Fruit fly (Drosophila melanogaster): Measurements from ENCODE around the gene CG6885.

The CG6885 gene

dm6 chr3L:18747953-18748756 is 3.9 kb downstream of the CG6885 start, which contains the start of the genes Nufip and Atg3 (continued):
- no peak for TF ChIP-seq dac (GFP tag; optimal IDR thresholded peaks at IDR 0.05)
- peak; percentile 45 for TF ChIP-seq Hr4 (GFP tag; optimal IDR thresholded peaks at IDR 0.05)
- TF ChIP-seq Sox14 (GFP tag; optimal IDR thresholded peaks at IDR 0.05): peak; percentile 56
- peak; percentile 23 for TF ChIP-seq cyc (GFP tag; optimal IDR thresholded peaks at IDR 0.05)
- TF ChIP-seq ss (GFP tag; optimal IDR thresholded peaks at IDR 0.05): no peak
- peak; percentile 46 for TF ChIP-seq CG3919 (GFP tag; optimal IDR thresholded peaks at IDR 0.05)
- peak; percentile 65; the same call in 2 of the 3 replicates for TF ChIP-seq CG6163 (GFP tag; IDR thresholded peaks at IDR 0.05)
- no peak for TF ChIP-seq CG8632 (GFP tag; optimal IDR thresholded peaks at IDR 0.05)
- TF ChIP-seq Eip93F (GFP tag; optimal IDR thresholded peaks at IDR 0.05): no peak

- TF ChIP-seq pdm3 (GFP tag; optimal IDR thresholded peaks at IDR 0.05): no peak
- TF ChIP-seq svp (GFP tag): peak; percentile 89
- no peak for TF ChIP-seq CG3919 (GFP tag; optimal IDR thresholded peaks at IDR 0.05)
Measured at dm6 chr3L:18749807-18750206, 5.5 kb downstream of the CG6885 start.

- peak; percentile 71 for TF ChIP-seq Eip75B (GFP tag; optimal IDR thresholded peaks at IDR 0.05)
- no peak for TF ChIP-seq OdsH (GFP tag; optimal IDR thresholded peaks at IDR 0.05)
- TF ChIP-seq Blimp-1 (GFP tag; optimal IDR thresholded peaks at IDR 0.05): peak; percentile 97
- TF ChIP-seq CG15336 (GFP tag; IDR thresholded peaks at IDR 0.05): 0 out of 2 replicates have a peak, but pooled peaks have one; percentile 12
- peak; percentile 8 for TF ChIP-seq CG6854 (GFP tag; optimal IDR thresholded peaks at IDR 0.05)
- TF ChIP-seq Eip93F (GFP tag; optimal IDR thresholded peaks at IDR 0.05): no peak
- peak; percentile 79 for TF ChIP-seq vri (GFP tag; optimal IDR thresholded peaks at IDR 0.05)
- TF ChIP-seq ss (GFP tag; optimal IDR thresholded peaks at IDR 0.05): no peak
- TF ChIP-seq CG8119 (GFP tag; IDR thresholded peaks at IDR 0.05): 0 out of 3 replicates have a peak, but pooled peaks have one; percentile 21
Measured at dm6 chr3L:18753827-18754226, 9.5 kb downstream of the CG6885 start.

dm6 chr3L:18756293-18756887 is 12.1 kb downstream of the CG6885 start:
- TF ChIP-seq Hr39 (GFP tag; optimal IDR thresholded peaks at IDR 0.05): peak; percentile 69
- TF ChIP-seq CG10631 (GFP tag; optimal IDR thresholded peaks at IDR 0.05): peak; percentile 59
- TF ChIP-seq CG15336 (GFP tag; IDR thresholded peaks at IDR 0.05): peak; percentile 88
- TF ChIP-seq fkh (GFP tag; optimal IDR thresholded peaks at IDR 0.05): no peak
- peak; percentile 73 for TF ChIP-seq CG6792 (GFP tag; optimal IDR thresholded peaks at IDR 0.05)
- TF ChIP-seq Ets21C (GFP tag; optimal IDR thresholded peaks at IDR 0.05): peak; percentile 31
- peak; percentile 73 for TF ChIP-seq lz (GFP tag; optimal IDR thresholded peaks at IDR 0.05)
- TF ChIP-seq salr (GFP tag; optimal IDR thresholded peaks at IDR 0.05): peak in 1 of 2 experiments; percentile 67
- TF ChIP-seq cyc (GFP tag; optimal IDR thresholded peaks at IDR 0.05): peak; percentile 68
- TF ChIP-seq CG4318 (GFP tag; optimal IDR thresholded peaks at IDR 0.05): peak; percentile 65
- peak; percentile 84 for TF ChIP-seq CG32006 (GFP tag; optimal IDR thresholded peaks at IDR 0.05)
- no peak for TF ChIP-seq Eip93F (GFP tag; optimal IDR thresholded peaks at IDR 0.05)
- peak; percentile 75 for TF ChIP-seq CG31627 (GFP tag; optimal IDR thresholded peaks at IDR 0.05)
- TF ChIP-seq CG1621 (tag; optimal IDR thresholded peaks at IDR 0.05): no peak
- peak; percentile 77 for TF ChIP-seq CG8632 (GFP tag; optimal IDR thresholded peaks at IDR 0.05)
- peak; percentile 84 for TF ChIP-seq pdm3 (GFP tag; optimal IDR thresholded peaks at IDR 0.05)
- peak; percentile 64 for TF ChIP-seq Sox14 (GFP tag; optimal IDR thresholded peaks at IDR 0.05)
- peak; percentile 81 for TF ChIP-seq Met (GFP tag; optimal IDR thresholded peaks at IDR 0.05)
- TF ChIP-seq fd85E (GFP tag; optimal IDR thresholded peaks at IDR 0.05): peak; percentile 17
- peak; percentile 70 for TF ChIP-seq CG10669 (GFP tag; optimal IDR thresholded peaks at IDR 0.05)
- TF ChIP-seq CG9139 (GFP tag; optimal IDR thresholded peaks at IDR 0.05): no peak
- TF ChIP-seq fd59A (GFP tag; optimal IDR thresholded peaks at IDR 0.05): peak; percentile 28
- TF ChIP-seq Smox (GFP tag; optimal IDR thresholded peaks at IDR 0.05): peak; percentile 79
- peak; percentile 62 for TF ChIP-seq Sox15 (GFP tag; optimal IDR thresholded peaks at IDR 0.05)
- TF ChIP-seq topi (GFP tag; optimal IDR thresholded peaks at IDR 0.05): peak; percentile 83
- TF ChIP-seq dsx (GFP tag; optimal IDR thresholded peaks at IDR 0.05; ENCODE audit: poor library complexity, severe bottlenecking): peak; percentile 48
- TF ChIP-seq dac (GFP tag; optimal IDR thresholded peaks at IDR 0.05): no peak
- peak; percentile 80 for TF ChIP-seq CG3919 (GFP tag; optimal IDR thresholded peaks at IDR 0.05)
- TF ChIP-seq Gug (GFP tag; IDR thresholded peaks at IDR 0.05): peak; percentile 86
- TF ChIP-seq achi (GFP tag; optimal IDR thresholded peaks at IDR 0.05): peak; percentile 77
- TF ChIP-seq spab (GFP tag; optimal IDR thresholded peaks at IDR 0.05): no peak
- TF ChIP-seq Hr38 (GFP tag; optimal IDR thresholded peaks at IDR 0.05): no peak

Data from whole organism, prepupa.